Worm (Caenorhabditis elegans) whole organism, L4/young adult: Measurements from ENCODE around the gene srj-37.

Experiments
- W03F9.2 ChIP-seq: fragments of 150-350 bp; optimal IDR thresholded peaks from 2 replicates; lab custom pipeline; 2014; ENCODE audit warnings: missing biosample characterization, missing genetic modification characterization
- dao-5 ChIP-seq: sonication (generic microtip); optimal IDR thresholded peaks from 2 replicates; lab custom pipeline; 2016; ENCODE audit warnings: missing genotype, missing genetic modification characterization, moderate library complexity, missing compliant biosample characterization
- him-1 ChIP-seq: sonication (generic microtip); optimal IDR thresholded peaks from 2 replicates; lab custom pipeline; 2016; ENCODE audit warnings: missing genotype, missing genetic modification reagents, missing genetic modification characterization, missing compliant biosample characterization

srj-37 gene

ce11 chrV:620987-621386 is 17.4 kb upstream of the srj-37 start:
- TF ChIP-seq W03F9.2 (tag; lab: Kevin White, UChicago) (no peak), him-1 (tag; lab: Kevin White, UChicago) (no peak), dao-5 (tag; lab: Kevin White, UChicago) (no peak)

- TF ChIP-seq W03F9.2 (tag; lab: Kevin White, UChicago) = no peak
- no peak for TF ChIP-seq dao-5 (tag; lab: Kevin White, UChicago)
- no peak for TF ChIP-seq him-1 (tag; lab: Kevin White, UChicago)
These were observed 15.5 kb upstream of the srj-37 start, which contains the start of gene F48G7.5 for ce11 chrV:622902-623301. TSS of gene F48G7.5 (minus strand) at chrV:622935.

ce11 chrV:624922-625321 is 13.5 kb upstream of the srj-37 start, which contains the start of gene srt-17:
TSS of gene srt-17 (minus strand) at chrV:625022.
- TF ChIP-seq him-1 (tag; lab: Kevin White, UChicago) (no peak), dao-5 (tag; lab: Kevin White, UChicago) (no peak), W03F9.2 (tag; lab: Kevin White, UChicago) (no peak)

- TF ChIP-seq W03F9.2 (tag; lab: Kevin White, UChicago) = no peak
These were observed 12.1 kb upstream of the srj-37 start, which contains the start of gene F48G7.7 for ce11 chrV:626321-626720. TSS of gene F48G7.7 (minus strand) at chrV:626421.

- TF ChIP-seq him-1 (tag; lab: Kevin White, UChicago) = no peak
- TF ChIP-seq W03F9.2 (tag; lab: Kevin White, UChicago) = no peak
- no peak for TF ChIP-seq dao-5 (tag; lab: Kevin White, UChicago)
These were observed 10.8 kb upstream of the srj-37 start, which contains the start of gene F48G7.8 for ce11 chrV:627585-627984. TSS of gene F48G7.8 (minus strand) at chrV:627685.

- TF ChIP-seq him-1 (tag; lab: Kevin White, UChicago) (no peak), W03F9.2 (tag; lab: Kevin White, UChicago) (no peak), dao-5 (tag; lab: Kevin White, UChicago) (no peak)
These were observed 9.9 kb upstream of the srj-37 start, which contains the start of gene F48G7.9 for ce11 chrV:628527-628926. TSS of gene F48G7.9 (minus strand) at chrV:628627.

- TF ChIP-seq dao-5 (tag; lab: Kevin White, UChicago) = no peak
- no peak for TF ChIP-seq W03F9.2 (tag; lab: Kevin White, UChicago)
These were observed 6.6 kb upstream of the srj-37 start for ce11 chrV:631832-632231.

ce11 chrV:634855-635254 is 3.6 kb upstream of the srj-37 start, which contains the start of gene F48G7.10:
TSS of gene F48G7.10 (minus strand) at chrV:634955.
- TF ChIP-seq him-1 (tag; lab: Kevin White, UChicago) (no peak), dao-5 (tag; lab: Kevin White, UChicago) (no peak), W03F9.2 (tag; lab: Kevin White, UChicago) (no peak)

ce11 chrV:635630-636029 is 2.8 kb upstream of the srj-37 start:
- TF ChIP-seq dao-5 (tag; lab: Kevin White, UChicago) = no peak
- TF ChIP-seq W03F9.2 (tag; lab: Kevin White, UChicago) = no peak
- no peak for TF ChIP-seq him-1 (tag; lab: Kevin White, UChicago)

ce11 chrV:636281-636680 is 2.1 kb upstream of the srj-37 start, which contains the start of gene pals-31:
TSS of gene pals-31 (plus strand) at chrV:636581.
- no peak for TF ChIP-seq W03F9.2 (tag; lab: Kevin White, UChicago)
- no peak for TF ChIP-seq him-1 (tag; lab: Kevin White, UChicago)
- TF ChIP-seq dao-5 (tag; lab: Kevin White, UChicago) = no peak

- TF ChIP-seq dao-5 (tag; lab: Kevin White, UChicago) (no peak), W03F9.2 (tag; lab: Kevin White, UChicago) (no peak), him-1 (tag; lab: Kevin White, UChicago) (no peak)
These were observed 4.3 kb downstream of the srj-37 start, which contains the start of gene nhr-190 for ce11 chrV:642750-643149. TSS of gene nhr-190 (minus strand) at chrV:642924.

- TF ChIP-seq dao-5 (tag; lab: Kevin White, UChicago) (no peak), W03F9.2 (tag; lab: Kevin White, UChicago) (no peak), him-1 (tag; lab: Kevin White, UChicago) (no peak)
These were observed 7.7 kb downstream of the srj-37 start, which contains the start of gene F48G7.12 for ce11 chrV:646129-646528. TSS of gene F48G7.12 (minus strand) at chrV:646229.

- TF ChIP-seq dao-5 (tag; lab: Kevin White, UChicago) (no peak), W03F9.2 (tag; lab: Kevin White, UChicago) (no peak), him-1 (tag; lab: Kevin White, UChicago) (no peak)
These were observed 8.5 kb downstream of the srj-37 start, which contains the start of gene ugt-42 for ce11 chrV:646888-647287. TSS of gene ugt-42 (plus strand) at chrV:647188.

ce11 chrV:652940-653339 is 14.5 kb downstream of the srj-37 start, which contains the start of gene srj-5:
TSS of gene srj-5 (minus strand) at chrV:653040.
- TF ChIP-seq dao-5 (tag; lab: Kevin White, UChicago) (no peak), him-1 (tag; lab: Kevin White, UChicago) (no peak), W03F9.2 (tag; lab: Kevin White, UChicago) (no peak)
